Worm (Caenorhabditis elegans): Measurements from ENCODE around the gene srh-17.

srh-17 gene

DNA sequence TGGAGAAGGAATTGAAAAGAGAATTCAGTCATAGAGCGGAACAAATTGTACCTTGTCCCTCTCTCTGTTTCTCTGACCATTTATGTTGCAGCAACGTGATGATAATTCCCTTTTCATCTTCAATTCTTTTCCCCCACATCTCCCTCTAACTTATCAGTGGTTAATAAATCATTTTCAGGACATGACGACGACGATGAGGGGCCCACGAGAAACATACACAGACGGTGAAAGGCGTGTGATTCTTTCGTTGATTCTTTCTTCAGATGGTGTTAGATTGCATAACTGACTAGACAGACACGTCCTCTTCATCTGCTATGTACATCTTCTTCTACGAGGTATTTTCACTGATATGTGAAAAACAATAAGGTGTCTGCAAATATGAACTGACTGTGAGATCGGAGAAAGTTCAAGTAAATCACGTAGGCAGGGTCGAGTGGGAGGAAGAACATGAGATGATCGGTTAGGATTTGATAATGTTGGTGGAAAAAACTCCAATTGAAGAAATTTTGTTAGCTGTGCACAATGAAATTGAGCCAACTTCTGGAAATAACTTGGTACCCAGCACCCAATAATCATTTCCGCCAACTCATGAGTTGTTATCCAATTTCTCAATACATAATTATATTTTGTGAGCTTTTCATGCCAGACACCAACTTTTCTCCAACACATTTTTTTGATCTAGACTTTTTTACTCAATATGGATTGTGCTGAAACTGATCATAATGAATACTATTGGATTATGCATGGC, at the start of gene srh-17:
srh-17 (plus strand) TSS at position 698 of the 748 bp plus-strand sequence.
- TF ChIP-seq nhr-129 (tag; optimal IDR thresholded peaks at IDR 0.05) (peak; percentile 57), lin-11 (tag; optimal IDR thresholded peaks at IDR 0.05) (no peak), nhr-6 (tag; optimal IDR thresholded peaks at IDR 0.05) (no peak), nhr-77 (tag; optimal IDR thresholded peaks at IDR 0.05) (no peak), lsy-2 (tag; optimal IDR thresholded peaks at IDR 0.05) (no peak), mdl-1 (tag; optimal IDR thresholded peaks at IDR 0.05) (peak; percentile 65 to 68), elt-1 (tag; optimal IDR thresholded peaks at IDR 0.05) (no peak), nhr-11 (tag; optimal IDR thresholded peaks at IDR 0.05) (no peak), ama-1 (optimal IDR thresholded peaks at IDR 0.05) (no peak), C34F6.9 (tag; optimal IDR thresholded peaks at IDR 0.05) (no peak), lin-13 (GFP tag; optimal IDR thresholded peaks at IDR 0.05) (no peak), aly-2 (tag; optimal IDR thresholded peaks at IDR 0.05) (no peak), ZK546.5 (tag; optimal IDR thresholded peaks at IDR 0.05) (no peak), F13H6.1 (tag; optimal IDR thresholded peaks at IDR 0.05) (peak; percentile 11), sma-9 (GFP tag; optimal IDR thresholded peaks at IDR 0.05) (peak; percentile 92), sma-9 (tag; optimal IDR thresholded peaks at IDR 0.05) (no peak), ceh-16 (tag; optimal IDR thresholded peaks at IDR 0.05) (no peak), nhr-237 (tag; optimal IDR thresholded peaks at IDR 0.05) (no peak), nhr-21 (tag; optimal IDR thresholded peaks at IDR 0.05) (peak; percentile 95), peb-1 (tag; optimal IDR thresholded peaks at IDR 0.05) (no peak), zag-1 (tag; optimal IDR thresholded peaks at IDR 0.05) (no peak), skn-1 (tag; optimal IDR thresholded peaks at IDR 0.05) (no peak), fos-1 (tag; optimal IDR thresholded peaks at IDR 0.05) (peak; percentile 11), elt-3 (tag; optimal IDR thresholded peaks at IDR 0.05) (no peak), ztf-1 (GFP tag; conservative IDR thresholded peaks at IDR 0.05) (no peak), unc-55 (GFP tag; optimal IDR thresholded peaks at IDR 0.05) (no peak), snpc-4 (tag; optimal IDR thresholded peaks at IDR 0.05) (no peak), nhr-25 (tag; optimal IDR thresholded peaks at IDR 0.05) (peak; percentile 93), blmp-1 (tag; optimal IDR thresholded peaks at IDR 0.05; ENCODE audit: insufficient read depth) (peak; percentile 92), sem-4 (tag; optimal IDR thresholded peaks at IDR 0.05) (no peak), dmd-4 (tag; optimal IDR thresholded peaks at IDR 0.05) (no peak), crh-2 (tag; optimal IDR thresholded peaks at IDR 0.05) (no peak), R02D3.7 (tag; optimal IDR thresholded peaks at IDR 0.05) (no peak), ceh-82 (tag; optimal IDR thresholded peaks at IDR 0.05) (no peak), sma-3 (GFP tag; optimal IDR thresholded peaks at IDR 0.05) (peak; percentile 85), unc-39 (tag; optimal IDR thresholded peaks at IDR 0.05) (no peak), nhr-12 (tag; optimal IDR thresholded peaks at IDR 0.05) (no peak), gmeb-1 (tag; optimal IDR thresholded peaks at IDR 0.05) (peak; percentile 53), unc-62 (GFP tag; optimal IDR thresholded peaks at IDR 0.05) (no peak), lin-39 (tag; optimal IDR thresholded peaks at IDR 0.05) (no peak), ztf-4 (tag; optimal IDR thresholded peaks at IDR 0.05) (no peak), egl-27 (tag; optimal IDR thresholded peaks at IDR 0.05) (peak; percentile 29), Y55F3AM.14 (GFP tag; optimal IDR thresholded peaks at IDR 0.05) (no peak), nhr-10 (tag; optimal IDR thresholded peaks at IDR 0.05) (no peak), mab-5 (tag; optimal IDR thresholded peaks at IDR 0.05) (peak; percentile 82), ztf-11 (tag; optimal IDR thresholded peaks at IDR 0.05) (no peak), nhr-23 (tag; optimal IDR thresholded peaks at IDR 0.05) (no peak), mbf-1 (tag; optimal IDR thresholded peaks at IDR 0.05) (no peak), alr-1 (tag; optimal IDR thresholded peaks at IDR 0.05) (no peak)
